Worm (Caenorhabditis elegans) whole organism, L1 larva: Measurements from ENCODE around the gene ZC449.7.
A peak's percentile ranks its signal among the peaks of the same experiment; 100 is the strongest.

Experiments
- C16A3.4 ChIP-seq: fragments of 150-350 bp; optimal IDR thresholded peaks from 2 replicates; lab custom pipeline; 2014; ENCODE audit warnings: missing biosample characterization, missing genetic modification characterization
- F16B12.6 ChIP-seq: fragments of 150-350 bp; optimal IDR thresholded peaks from 2 replicates; lab custom pipeline; 2014; ENCODE audit warnings: missing biosample characterization, missing genetic modification characterization
- ama-1 ChIP-seq: fragments of 150-350 bp; optimal IDR thresholded peaks from 2 replicates; lab custom pipeline; 2014
- blmp-1 ChIP-seq: fragments of 150-350 bp; optimal IDR thresholded peaks from 2 replicates; lab custom pipeline; 2014; ENCODE audit warnings: missing biosample characterization, missing genetic modification characterization
- ceh-8 ChIP-seq: fragments of 200-800 bp; sonication (Bioruptor generic); optimal IDR thresholded peaks from 2 replicates; lab custom pipeline; 2018; ENCODE audit warnings: mild to moderate bottlenecking, missing genetic modification characterization, moderate library complexity, missing compliant biosample characterization
- ceh-88 ChIP-seq: fragments of 200-800 bp; sonication (Bioruptor generic); IDR thresholded peaks from 2 replicates; pipeline ENCODE4 v1.3.6; 2022; ENCODE audit warnings: missing genetic modification characterization, missing compliant biosample characterization
- dpl-1 ChIP-seq, 3 experiments: fragments of 150-350 bp in 2 of 3; sonication (generic microtip) in 1 of 3; optimal IDR thresholded peaks; 2 replicates each; lab custom pipeline; 2014 to 2017; ENCODE audit warnings: missing biosample characterization in 3 of 3, missing genetic modification characterization in 3 of 3, missing genetic modification reagents in 3 of 3
- dsc-1 ChIP-seq: sonication (generic microtip); optimal IDR thresholded peaks from 2 replicates; lab custom pipeline; 2016; ENCODE audit warnings: mild to moderate bottlenecking, missing genetic modification characterization, missing compliant biosample characterization
- efl-1 ChIP-seq, 4 experiments: fragments of 150-350 bp; optimal IDR thresholded peaks in 3 of 4; peaks in 1 of 4; 1 replicate in 1 of 4; 2 replicates in 3 of 4; lab custom pipeline; 2014; ENCODE audit warnings: missing biosample characterization in 2 of 4, missing genetic modification characterization in 2 of 4, missing genetic modification reagents in 2 of 4
- elt-2 ChIP-seq: sonication (generic microtip); optimal IDR thresholded peaks from 2 replicates; lab custom pipeline; 2016; ENCODE audit warnings: missing genetic modification characterization, mild to moderate bottlenecking, inconsistent platforms, missing compliant biosample characterization, missing genetic modification reagents
- ets-5 ChIP-seq: fragments of 200-800 bp; sonication (Bioruptor generic); IDR thresholded peaks from 2 replicates; pipeline ENCODE4 v1.3.6; 2022; ENCODE audit warnings: missing genetic modification characterization, missing compliant biosample characterization
- fkh-10 ChIP-seq: sonication (generic microtip); optimal IDR thresholded peaks from 2 replicates; lab custom pipeline; 2017; ENCODE audit warnings: missing biosample characterization, missing genetic modification reagents, missing genetic modification characterization
- fos-1 ChIP-seq: fragments of 150-350 bp; optimal IDR thresholded peaks from 2 replicates; lab custom pipeline; 2014; ENCODE audit warnings: missing biosample characterization, missing genetic modification characterization
- hpl-2 ChIP-seq: fragments of 150-350 bp; optimal IDR thresholded peaks from 2 replicates; lab custom pipeline; 2014; ENCODE audit warnings: missing biosample characterization, missing genetic modification reagents, missing genetic modification characterization
- irx-1 ChIP-seq: sonication (generic microtip); optimal IDR thresholded peaks from 2 replicates; lab custom pipeline; 2016; ENCODE audit warnings: missing genetic modification characterization, missing compliant biosample characterization
- lin-14 ChIP-seq: fragments of 200-800 bp; sonication (Bioruptor generic); optimal IDR thresholded peaks from 2 replicates; lab custom pipeline; 2018; ENCODE audit warnings: mild to moderate bottlenecking, missing genetic modification characterization, moderate library complexity, missing compliant biosample characterization
- lin-35 ChIP-seq, 2 experiments: fragments of 150-350 bp; optimal IDR thresholded peaks; 2 replicates each; lab custom pipeline; 2014; ENCODE audit warnings: missing biosample characterization in 2 of 2, missing genetic modification characterization in 2 of 2, missing genetic modification reagents in 2 of 2
- lir-3 ChIP-seq: sonication (generic microtip); optimal IDR thresholded peaks from 2 replicates; lab custom pipeline; 2016; ENCODE audit warnings: mild to moderate bottlenecking, missing genetic modification characterization, moderate library complexity, missing compliant biosample characterization; ENCODE audit not compliant: poor library complexity
- lsy-2 ChIP-seq, 2 experiments: fragments of 150-350 bp; optimal IDR thresholded peaks; 2 replicates each; lab custom pipeline; 2014; ENCODE audit warnings: missing biosample characterization in 2 of 2, missing genetic modification characterization in 2 of 2
- mab-9 ChIP-seq: fragments of 200-800 bp; sonication (Bioruptor generic); IDR thresholded peaks from 2 replicates; pipeline ENCODE4 v1.3.6; 2022; ENCODE audit warnings: missing genetic modification reagents, missing genetic modification characterization, missing compliant biosample characterization
- mef-2 ChIP-seq: fragments of 150-350 bp; optimal IDR thresholded peaks from 2 replicates; lab custom pipeline; 2014; ENCODE audit warnings: missing biosample characterization, missing genetic modification characterization
- mep-1 ChIP-seq: fragments of 150-350 bp; optimal IDR thresholded peaks from 2 replicates; lab custom pipeline; 2014; ENCODE audit warnings: missing biosample characterization, missing genetic modification characterization
- nhr-12 ChIP-seq: sonication (generic microtip); optimal IDR thresholded peaks from 2 replicates; lab custom pipeline; 2017; ENCODE audit warnings: missing biosample characterization, missing genetic modification characterization
- nhr-20 ChIP-seq: sonication (generic microtip); optimal IDR thresholded peaks from 2 replicates; lab custom pipeline; 2016; ENCODE audit warnings: mild to moderate bottlenecking, missing genetic modification characterization, missing compliant biosample characterization
- nhr-237 ChIP-seq: fragments of 150-350 bp; optimal IDR thresholded peaks from 2 replicates; lab custom pipeline; 2014; ENCODE audit warnings: missing biosample characterization, missing genetic modification characterization
- nhr-47 ChIP-seq: sonication (generic microtip); optimal IDR thresholded peaks from 2 replicates; lab custom pipeline; 2016; ENCODE audit warnings: mild to moderate bottlenecking, missing genetic modification characterization, moderate library complexity, missing compliant biosample characterization
- nhr-71 ChIP-seq: sonication (generic microtip); optimal IDR thresholded peaks from 2 replicates; lab custom pipeline; 2016; ENCODE audit warnings: mild to moderate bottlenecking, missing genetic modification characterization, moderate library complexity, missing compliant biosample characterization
- nhr-84 ChIP-seq: sonication (generic microtip); optimal IDR thresholded peaks from 2 replicates; lab custom pipeline; 2017; ENCODE audit warnings: missing biosample characterization, missing genetic modification characterization
- nhr-90 ChIP-seq: sonication (generic microtip); optimal IDR thresholded peaks from 2 replicates; lab custom pipeline; 2016; ENCODE audit warnings: mild to moderate bottlenecking, missing genetic modification characterization, missing compliant biosample characterization; ENCODE audit not compliant: poor library complexity
- skn-1 ChIP-seq: fragments of 150-350 bp; optimal IDR thresholded peaks from 2 replicates; lab custom pipeline; 2014; ENCODE audit warnings: missing biosample characterization, missing genetic modification characterization
- snu-23 ChIP-seq: sonication (generic microtip); optimal IDR thresholded peaks from 2 replicates; lab custom pipeline; 2016; ENCODE audit warnings: missing genetic modification characterization, missing compliant biosample characterization
- sup-37 ChIP-seq: fragments of 200-800 bp; sonication (Bioruptor generic); optimal IDR thresholded peaks from 2 replicates; lab custom pipeline; 2018; ENCODE audit warnings: mild to moderate bottlenecking, missing genetic modification characterization, missing compliant biosample characterization
- swsn-7 ChIP-seq: sonication (generic microtip); optimal IDR thresholded peaks from 2 replicates; lab custom pipeline; 2016; ENCODE audit warnings: missing genetic modification characterization, missing compliant biosample characterization
- unc-130 ChIP-seq: fragments of 150-350 bp; optimal IDR thresholded peaks from 2 replicates; lab custom pipeline; 2017; ENCODE audit warnings: missing biosample characterization, missing genetic modification characterization, inconsistent platforms
- unc-86 ChIP-seq: sonication (generic microtip); optimal IDR thresholded peaks from 2 replicates; lab custom pipeline; 2016; ENCODE audit warnings: missing genetic modification characterization, missing compliant biosample characterization
- unc-98 ChIP-seq: fragments of 200-800 bp; sonication (Bioruptor generic); IDR thresholded peaks from 2 replicates; pipeline ENCODE4 v1.3.6; 2022; ENCODE audit warnings: missing genetic modification characterization, missing compliant biosample characterization
- xbp-1 ChIP-seq: sonication (generic microtip); optimal IDR thresholded peaks from 2 replicates; lab custom pipeline; 2016; ENCODE audit warnings: missing genetic modification characterization, missing compliant biosample characterization

The ZC449.7 gene

ce11 chrX:5015775-5016174 lies 1.9 kb downstream of the ZC449.7 start, which contains the start of gene ZC449.8 (continued):
- TF ChIP-seq fos-1 (no peak), mef-2 (tag; lab: Kevin White, UChicago) (no peak), skn-1 (tag; lab: Kevin White, UChicago) (no peak)

DNA sequence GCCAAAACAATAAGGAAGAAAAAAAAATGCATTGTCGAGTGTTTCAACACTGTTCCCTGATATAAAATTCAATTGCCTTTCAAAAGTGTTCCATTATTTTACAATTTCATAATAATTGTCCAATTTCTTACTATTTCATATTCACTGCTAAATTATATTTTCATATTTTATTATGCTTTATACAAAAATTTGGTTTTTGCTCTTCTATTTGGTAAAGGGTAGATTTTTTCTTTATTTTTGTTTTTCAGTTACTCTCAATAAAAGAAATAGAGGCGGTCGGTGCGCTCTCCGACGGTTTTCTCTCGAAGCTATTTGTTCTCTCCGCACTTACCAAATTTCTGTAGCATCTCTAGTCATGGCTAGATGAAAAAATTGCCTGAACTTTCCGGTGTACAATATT lies 3.7 kb downstream of the ZC449.7 start, which contains the start of gene sek-3:
sek-3 (plus strand) TSS at position 301 of the 400 bp plus-strand sequence.
- TF ChIP-seq mab-9 (GFP tag; lab: Robert Waterston, UW) (no peak), lin-35 (GFP tag; optimal IDR thresholded peaks at IDR 0.05; lab: Kevin White, UChicago) (no peak), lin-14 (GFP tag; lab: Kevin White, UChicago) (no peak)

DNA sequence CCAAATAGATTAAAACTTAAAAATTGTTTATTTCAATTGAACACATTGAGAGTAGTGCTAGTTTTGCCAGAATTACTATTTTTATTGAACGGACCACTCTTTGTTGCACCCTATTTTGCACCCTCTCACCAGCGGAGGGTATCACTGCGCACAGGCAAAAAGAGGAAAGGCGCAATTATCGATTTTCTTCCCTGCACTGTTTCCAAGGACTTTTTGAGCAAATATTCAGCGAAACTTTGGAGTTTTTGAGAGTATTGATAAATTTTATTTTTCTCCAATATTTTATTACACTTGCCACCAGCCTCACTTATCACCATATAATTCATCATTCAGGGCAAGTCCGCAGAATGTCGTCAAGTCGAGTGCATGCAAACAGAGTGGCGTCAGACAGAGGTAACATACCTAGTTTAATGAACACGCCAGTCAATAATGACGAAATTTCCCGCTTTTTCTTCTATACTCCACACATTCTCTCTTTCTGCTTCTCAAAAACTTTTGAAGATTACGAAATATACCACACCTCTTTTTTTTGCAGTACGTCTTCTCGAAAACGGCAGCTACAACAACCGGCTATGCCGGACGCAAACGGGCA lies 4.3 kb downstream of the ZC449.7 start:
- TF ChIP-seq snu-23 (GFP tag; lab: Kevin White, UChicago) (peak; percentile 47), ceh-8 (GFP tag; lab: Kevin White, UChicago) (no peak), unc-98 (GFP tag; lab: Robert Waterston, UW) (no peak), F16B12.6 (tag; lab: Kevin White, UChicago) (peak; percentile 75), fkh-10 (GFP tag; lab: Kevin White, UChicago) (no peak), lin-35 (GFP tag; optimal IDR thresholded peaks at IDR 0.05; lab: Kevin White, UChicago) (peak in 1 of 2 experiments; percentile 49), blmp-1 (tag; lab: Kevin White, UChicago) (peak; percentile 30), nhr-71 (tag; lab: Kevin White, UChicago) (peak; percentile 37), nhr-12 (tag; lab: Kevin White, UChicago) (no peak), unc-86 (no peak), lsy-2 (tag; optimal IDR thresholded peaks at IDR 0.05; lab: Kevin White, UChicago) (peak in 1 of 2 experiments; percentile 45), nhr-20 (tag; lab: Kevin White, UChicago) (no peak), efl-1 (optimal IDR thresholded peaks at IDR 0.05; lab: Kevin White, UChicago) (peak in 1 of 2 experiments; percentile 44), efl-1 (GFP tag; optimal IDR thresholded peaks at IDR 0.05 in 1 of 2; lab: Kevin White, UChicago) (peak in 1 of 2 experiments; percentile 0), lin-14 (GFP tag; lab: Kevin White, UChicago) (peak; percentile 56), ceh-88 (GFP tag; lab: Robert Waterston, UW) (no peak), nhr-237 (tag; lab: Kevin White, UChicago) (no peak), nhr-90 (tag; lab: Kevin White, UChicago) (no peak), dsc-1 (tag; lab: Kevin White, UChicago) (no peak), elt-2 (tag; lab: Kevin White, UChicago) (peak; percentile 16), swsn-7 (tag; lab: Kevin White, UChicago) (peak; percentile 18), mep-1 (tag; lab: Kevin White, UChicago) (peak; percentile 50), unc-130 (tag; lab: Kevin White, UChicago) (peak; percentile 21), nhr-47 (tag; lab: Kevin White, UChicago) (no peak), hpl-2 (GFP tag; lab: Kevin White, UChicago) (peak; percentile 8), dpl-1 (GFP tag; optimal IDR thresholded peaks at IDR 0.05; lab: Kevin White, UChicago) (peak in 1 of 3 experiments; percentile 6), mef-2 (tag; lab: Kevin White, UChicago) (no peak), skn-1 (tag; lab: Kevin White, UChicago) (peak; percentile 46), sup-37 (GFP tag; lab: Kevin White, UChicago) (no peak), ets-5 (GFP tag; lab: Robert Waterston, UW) (no peak), ama-1 (lab: Kevin White, UChicago) (no peak), nhr-84 (no peak), xbp-1 (tag; lab: Kevin White, UChicago) (peak; percentile 17), C16A3.4 (tag; lab: Kevin White, UChicago) (peak; percentile 35)

- TF ChIP-seq lir-3 (tag; lab: Kevin White, UChicago) (no peak), irx-1 (no peak), blmp-1 (tag; lab: Kevin White, UChicago) (peak; percentile 85)
Measured at ce11 chrX:5020996-5021395, 7.1 kb downstream of the ZC449.7 start, which contains the start of gene ZC449.2. ZC449.2 (plus strand) TSS chrX:5021285.
